Worm (Caenorhabditis elegans) whole organism, mixed stage, embryonic: ENCODE measurements around the gene srt-34.

Experiments
- bed-3 ChIP-seq: fragments of 200-800 bp; sonication (Bioruptor generic); optimal IDR thresholded peaks from 3 replicates; lab custom pipeline; 2018; ENCODE audit warnings: mild to moderate bottlenecking, missing genetic modification characterization, moderate library complexity, missing compliant biosample characterization
- blmp-1 ChIP-seq: fragments of 150-350 bp; optimal IDR thresholded peaks from 2 replicates; lab custom pipeline; 2014; ENCODE audit warnings: missing biosample characterization, missing genetic modification characterization
- ceh-39 ChIP-seq: fragments of 150-350 bp; optimal IDR thresholded peaks from 2 replicates; lab custom pipeline; 2014; ENCODE audit warnings: missing biosample characterization, missing genetic modification characterization
- ceh-83 ChIP-seq: fragments of 200-800 bp; sonication (Bioruptor generic); optimal IDR thresholded peaks from 2 replicates; lab custom pipeline; 2018; ENCODE audit warnings: mild to moderate bottlenecking, missing genetic modification characterization, missing compliant biosample characterization
- ces-1 ChIP-seq: fragments of 150-350 bp; optimal IDR thresholded peaks from 2 replicates; lab custom pipeline; 2014; ENCODE audit warnings: missing biosample characterization, missing genetic modification reagents, missing genetic modification characterization
- drap-1 ChIP-seq: fragments of 200-800 bp; sonication (Bioruptor generic); optimal IDR thresholded peaks from 3 replicates; lab custom pipeline; 2018; ENCODE audit warnings: mild to moderate bottlenecking, missing genetic modification characterization, missing compliant biosample characterization
- elt-1 ChIP-seq: sonication (generic microtip); optimal IDR thresholded peaks from 2 replicates; lab custom pipeline; 2017; ENCODE audit warnings: missing genetic modification characterization, mild to moderate bottlenecking, missing compliant biosample characterization, antibody characterized with exemption, moderate library complexity, borderline replicate concordance; ENCODE audit not compliant: insufficient read depth
- elt-3 ChIP-seq: fragments of 150-350 bp; optimal IDR thresholded peaks from 2 replicates; lab custom pipeline; 2014; ENCODE audit warnings: missing biosample characterization, missing genetic modification characterization
- flh-1 ChIP-seq: fragments of 200-800 bp; sonication (Bioruptor generic); optimal IDR thresholded peaks from 2 replicates; lab custom pipeline; 2018; ENCODE audit warnings: mild to moderate bottlenecking, missing genetic modification characterization, moderate library complexity, missing compliant biosample characterization
- ham-2 ChIP-seq: fragments of 200-800 bp; sonication (Bioruptor generic); optimal IDR thresholded peaks from 2 replicates; lab custom pipeline; 2018; ENCODE audit warnings: mild to moderate bottlenecking, missing genetic modification characterization, missing compliant biosample characterization
- hlh-1 ChIP-seq: fragments of 150-350 bp; optimal IDR thresholded peaks from 2 replicates; lab custom pipeline; 2014; ENCODE audit warnings: missing biosample characterization, missing genetic modification reagents, missing genetic modification characterization
- lsy-2 ChIP-seq: fragments of 150-350 bp; optimal IDR thresholded peaks from 2 replicates; lab custom pipeline; 2014; ENCODE audit warnings: missing biosample characterization, missing genetic modification characterization
- mab-5 ChIP-seq: fragments of 150-350 bp; optimal IDR thresholded peaks from 2 replicates; lab custom pipeline; 2014; ENCODE audit warnings: missing biosample characterization, missing genetic modification characterization
- mep-1 ChIP-seq: fragments of 150-350 bp; optimal IDR thresholded peaks from 2 replicates; lab custom pipeline; 2017; ENCODE audit warnings: missing biosample characterization, missing genetic modification reagents, missing genetic modification characterization, inconsistent platforms
- mls-2 ChIP-seq: sonication (generic microtip); optimal IDR thresholded peaks from 2 replicates; lab custom pipeline; 2016; ENCODE audit warnings: mild to moderate bottlenecking, missing genetic modification characterization, moderate library complexity, missing compliant biosample characterization
- nhr-2 ChIP-seq: fragments of 150-350 bp; optimal IDR thresholded peaks from 2 replicates; lab custom pipeline; 2014; ENCODE audit warnings: missing biosample characterization, missing genetic modification characterization
- nhr-237 ChIP-seq: fragments of 150-350 bp; optimal IDR thresholded peaks from 2 replicates; lab custom pipeline; 2014; ENCODE audit warnings: missing biosample characterization, missing genetic modification characterization
- nhr-28 ChIP-seq: fragments of 150-350 bp; optimal IDR thresholded peaks from 2 replicates; lab custom pipeline; 2014; ENCODE audit warnings: missing biosample characterization, missing genetic modification characterization
- nhr-76 ChIP-seq: sonication (generic microtip); optimal IDR thresholded peaks from 2 replicates; lab custom pipeline; 2017; ENCODE audit warnings: missing biosample characterization, missing genetic modification characterization
- sem-2 ChIP-seq: fragments of 200-800 bp; sonication (Bioruptor generic); optimal IDR thresholded peaks from 2 replicates; lab custom pipeline; 2018; ENCODE audit warnings: mild to moderate bottlenecking, missing genetic modification characterization, missing compliant biosample characterization
- snpc-4 ChIP-seq: fragments of 150-350 bp; optimal IDR thresholded peaks from 2 replicates; lab custom pipeline; 2014; ENCODE audit warnings: missing biosample characterization, missing genetic modification characterization
- sptf-1 ChIP-seq: sonication (generic microtip); optimal IDR thresholded peaks from 2 replicates; lab custom pipeline; 2017; ENCODE audit warnings: mild to moderate bottlenecking, missing genetic modification characterization, moderate library complexity, missing compliant biosample characterization
- tbx-8 ChIP-seq: fragments of 200-800 bp; sonication (Bioruptor generic); optimal IDR thresholded peaks from 2 replicates; lab custom pipeline; 2018; ENCODE audit warnings: mild to moderate bottlenecking, missing genetic modification characterization, moderate library complexity, missing compliant biosample characterization
- unc-39 ChIP-seq: fragments of 150-350 bp; optimal IDR thresholded peaks from 2 replicates; lab custom pipeline; 2014; ENCODE audit warnings: missing biosample characterization, missing genetic modification characterization
- unc-62 ChIP-seq: fragments of 150-350 bp; optimal IDR thresholded peaks from 2 replicates; lab custom pipeline; 2014; ENCODE audit warnings: missing biosample characterization, missing genetic modification reagents, missing genetic modification characterization
- zip-8 ChIP-seq: fragments of 150-350 bp; optimal IDR thresholded peaks from 2 replicates; lab custom pipeline; 2014; ENCODE audit warnings: missing biosample characterization, missing genetic modification characterization

srt-34 gene

DNA sequence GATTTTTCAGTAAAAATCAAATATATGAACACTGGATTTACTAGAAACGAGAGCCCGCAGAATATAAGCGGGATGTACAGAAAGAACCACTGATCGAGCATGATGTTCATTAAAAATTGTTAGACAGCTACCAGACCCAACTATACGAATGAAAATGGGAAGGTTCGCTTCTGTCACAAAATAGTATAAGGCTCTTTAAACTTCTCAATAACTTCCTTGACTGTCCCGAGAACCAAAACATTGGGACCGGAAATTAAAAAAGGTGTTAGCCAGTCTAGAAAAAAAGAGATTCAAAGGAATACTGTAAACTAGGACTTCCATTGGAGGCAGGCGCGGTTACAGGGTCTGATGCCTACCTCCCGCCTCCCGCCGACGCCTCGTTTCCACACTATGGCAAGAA lies 39.8 kb upstream of the srt-34 start, which contains the start of gene srj-55:
srj-55 (minus strand) TSS at position 101 of the 400 bp plus-strand sequence.
- no peak for TF ChIP-seq drap-1 (GFP tag; lab: Kevin White, UChicago)
- no peak for TF ChIP-seq unc-62 (GFP tag; lab: Kevin White, UChicago)
- TF ChIP-seq mls-2 (tag; lab: Kevin White, UChicago) = no peak
- TF ChIP-seq sem-2 = no peak
- no peak for TF ChIP-seq zip-8 (tag; lab: Kevin White, UChicago)
- TF ChIP-seq blmp-1 (tag; lab: Kevin White, UChicago) = no peak
- no peak for TF ChIP-seq nhr-2 (tag; lab: Kevin White, UChicago)
- no peak for TF ChIP-seq elt-1 (tag; lab: Kevin White, UChicago)
- TF ChIP-seq tbx-8 (GFP tag; lab: Kevin White, UChicago) = no peak
- no peak for TF ChIP-seq flh-1
- no peak for TF ChIP-seq hlh-1
- TF ChIP-seq nhr-237 (tag; lab: Kevin White, UChicago) = no peak

DNA sequence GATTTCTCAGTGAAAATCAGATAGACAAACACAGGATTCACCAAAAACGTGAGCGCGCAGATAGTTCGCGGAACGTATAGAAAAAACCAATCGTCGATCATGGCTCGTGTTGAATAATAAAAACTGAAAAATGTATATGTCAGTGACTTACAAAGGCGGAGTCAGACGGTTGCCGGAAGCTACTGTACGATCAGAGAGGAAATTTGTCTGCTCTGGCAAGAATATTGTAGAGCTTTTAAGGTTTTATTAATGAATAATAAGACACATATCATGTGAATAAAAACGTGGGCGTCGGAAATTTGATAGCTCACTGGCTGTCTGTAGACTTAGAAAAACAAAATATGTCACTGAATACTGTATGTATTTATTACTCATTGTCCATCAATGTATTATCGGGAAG lies 37.5 kb upstream of the srt-34 start, which contains the start of gene srj-57:
srj-57 (minus strand) TSS at position 101 of the 400 bp plus-strand sequence.
- TF ChIP-seq mab-5 = no peak
- no peak for TF ChIP-seq bed-3 (GFP tag; lab: Kevin White, UChicago)
- TF ChIP-seq elt-3 (tag; lab: Kevin White, UChicago) = no peak
- TF ChIP-seq ceh-83 (GFP tag; lab: Kevin White, UChicago) = no peak
- TF ChIP-seq blmp-1 (tag; lab: Kevin White, UChicago) = no peak

DNA sequence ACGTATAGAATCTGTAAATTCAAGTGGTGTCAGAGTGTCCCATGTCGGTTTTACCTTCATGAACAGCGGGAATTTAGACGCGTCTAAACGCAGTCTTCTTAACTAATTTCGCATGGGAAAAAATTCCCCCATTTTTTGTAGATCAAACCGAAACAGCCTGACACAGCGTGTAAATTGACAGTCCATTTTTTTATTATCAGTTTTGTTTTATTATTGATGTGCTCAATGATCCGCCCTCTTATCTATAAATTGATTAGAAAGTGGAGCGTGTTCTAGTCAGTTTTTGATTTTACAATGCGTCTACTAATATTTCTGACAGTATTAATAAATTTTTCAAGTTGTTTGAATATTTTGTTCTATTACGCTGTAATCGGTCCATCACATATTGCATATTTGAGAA lies 31.1 kb upstream of the srt-34 start, which contains the start of gene ugt-53:
ugt-53 (plus strand) TSS at position 273 of the 400 bp plus-strand sequence.
- TF ChIP-seq sem-2 = no peak
- no peak for TF ChIP-seq nhr-2 (tag; lab: Kevin White, UChicago)
- TF ChIP-seq ceh-39 (tag; lab: Kevin White, UChicago) = no peak
- TF ChIP-seq mep-1 = no peak
- TF ChIP-seq ces-1 (GFP tag; lab: Kevin White, UChicago) = no peak
- TF ChIP-seq nhr-237 (tag; lab: Kevin White, UChicago) = no peak
- no peak for TF ChIP-seq sptf-1 (tag; lab: Kevin White, UChicago)
- TF ChIP-seq unc-39 (tag; lab: Kevin White, UChicago) = no peak

DNA sequence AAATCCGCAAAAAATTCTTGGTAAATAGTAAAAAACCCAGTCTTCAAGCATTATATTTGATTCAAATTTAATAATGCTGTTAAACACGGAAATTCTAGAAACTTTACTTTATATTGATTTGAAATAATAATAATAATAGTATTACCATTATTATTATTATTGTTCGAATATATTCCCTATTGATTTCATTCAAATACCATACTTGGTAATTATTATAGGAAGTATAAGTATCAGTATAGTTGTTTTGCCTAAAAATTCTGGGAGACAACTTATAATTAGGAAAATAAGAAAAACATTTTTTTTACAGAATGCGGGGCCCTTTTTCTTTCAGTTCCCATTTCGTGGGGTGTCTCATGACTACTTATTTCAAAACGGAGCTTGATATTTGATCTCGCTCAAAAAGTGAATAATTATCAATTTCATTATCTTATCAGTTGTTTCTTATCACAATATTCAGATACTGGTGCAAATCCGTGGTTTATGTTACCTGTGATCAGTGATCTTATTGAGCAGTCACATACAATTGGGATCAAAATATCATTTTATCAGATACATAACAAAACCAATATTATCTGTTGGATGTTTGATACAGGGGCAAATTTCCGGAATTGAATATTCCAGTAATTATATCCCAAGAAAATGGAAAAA lies 30.4 kb upstream of the srt-34 start, which contains the start of gene srj-49:
srj-49 (minus strand) TSS at position 51 of the 648 bp plus-strand sequence.
- TF ChIP-seq ham-2 (GFP tag; lab: Kevin White, UChicago) = no peak

DNA sequence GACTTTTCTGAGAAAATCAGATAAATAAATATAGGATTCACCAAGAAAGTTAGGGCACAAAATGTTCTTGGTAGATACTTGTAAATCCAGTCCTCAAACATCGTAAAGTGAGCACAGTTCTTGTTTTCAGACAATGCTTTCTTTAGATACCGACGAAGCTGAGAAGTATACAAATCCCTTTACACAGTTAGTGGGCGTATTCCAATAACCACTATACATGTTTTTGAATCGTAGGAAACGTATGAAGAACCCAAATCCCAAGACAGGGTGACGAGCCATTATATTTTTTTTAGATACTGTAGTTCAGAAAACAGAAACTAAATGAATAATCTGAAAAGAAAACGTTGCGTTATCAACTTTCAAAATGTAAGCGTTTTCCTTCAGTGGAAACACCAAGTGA lies 27.8 kb upstream of the srt-34 start, which contains the start of gene srj-44:
srj-44 (minus strand) TSS at position 101 of the 400 bp plus-strand sequence.
- no peak for TF ChIP-seq unc-39 (tag; lab: Kevin White, UChicago)
- TF ChIP-seq mab-5 = no peak
- TF ChIP-seq nhr-76 = no peak
- TF ChIP-seq snpc-4 (tag; lab: Kevin White, UChicago) = no peak
- no peak for TF ChIP-seq lsy-2
- no peak for TF ChIP-seq hlh-1
- no peak for TF ChIP-seq ham-2 (GFP tag; lab: Kevin White, UChicago)
- TF ChIP-seq elt-1 (tag; lab: Kevin White, UChicago) = no peak

DNA sequence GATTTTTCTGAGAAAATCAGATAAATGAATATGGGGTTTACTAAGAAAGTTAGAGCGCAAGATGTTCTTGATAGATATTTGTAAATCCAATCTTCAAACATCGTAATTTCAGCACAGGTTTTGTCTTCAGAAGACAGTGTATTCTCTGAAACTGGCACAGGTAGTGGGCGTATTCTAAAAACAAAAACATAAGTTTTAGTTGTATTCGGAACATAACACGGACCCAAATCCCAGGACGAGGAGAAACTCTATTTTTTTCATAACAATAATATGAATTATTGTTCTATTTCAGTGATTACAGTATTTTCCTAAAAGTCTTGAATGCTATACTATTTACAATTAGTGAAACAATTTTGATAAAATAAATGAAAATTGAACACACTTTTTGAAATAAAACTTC lies 18.5 kb upstream of the srt-34 start, which contains the start of gene srj-45:
srj-45 (minus strand) TSS at position 101 of the 400 bp plus-strand sequence.
- TF ChIP-seq unc-62 (GFP tag; lab: Kevin White, UChicago) (no peak), mab-5 (no peak)

DNA sequence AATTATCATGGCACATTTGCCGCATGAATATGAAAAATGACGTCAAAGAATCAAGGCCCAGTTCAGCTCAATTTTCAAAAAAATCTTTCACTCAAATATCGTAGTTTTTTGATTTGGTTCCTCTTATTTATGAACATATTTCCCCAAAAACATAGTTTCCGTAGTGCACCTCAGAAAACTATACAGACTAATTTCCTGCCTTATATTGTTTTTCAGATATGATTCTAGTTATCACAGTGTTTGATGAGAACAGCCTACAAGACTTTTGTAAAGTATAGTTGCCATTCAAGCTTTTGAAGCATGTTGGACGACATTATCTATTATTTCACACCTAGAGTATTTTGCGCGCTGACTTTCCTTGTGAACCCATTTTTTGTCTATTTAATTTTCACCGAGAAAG lies 14.6 kb upstream of the srt-34 start, which contains the start of gene srj-50:
srj-50 (plus strand) TSS at position 301 of the 400 bp plus-strand sequence.
- TF ChIP-seq mep-1 (no peak), nhr-28 (no peak), unc-39 (tag; lab: Kevin White, UChicago) (no peak)
